Worm (Caenorhabditis elegans) whole organism, L3 larva: ENCODE results near the gene W06D11.2.

Experiments used
- R02D3.7 ChIP-seq: fragments of 150-350 bp; optimal IDR thresholded peaks from 2 replicates; lab custom pipeline; 2014; ENCODE audit warnings: missing biosample characterization, missing genetic modification characterization
- aly-2 ChIP-seq: fragments of 150-350 bp; optimal IDR thresholded peaks from 2 replicates; lab custom pipeline; 2014; ENCODE audit warnings: missing biosample characterization, missing genetic modification characterization
- ceh-16 ChIP-seq: sonication (generic microtip); optimal IDR thresholded peaks from 2 replicates; lab custom pipeline; 2017; ENCODE audit warnings: missing biosample characterization, missing genetic modification characterization
- ceh-28 ChIP-seq: fragments of 150-350 bp; optimal IDR thresholded peaks from 2 replicates; lab custom pipeline; 2014; ENCODE audit warnings: missing biosample characterization, missing genetic modification reagents, missing genetic modification characterization
- ceh-82 ChIP-seq: fragments of 150-350 bp; optimal IDR thresholded peaks from 2 replicates; lab custom pipeline; 2014; ENCODE audit warnings: missing biosample characterization, missing genetic modification characterization
- ceh-9 ChIP-seq: sonication (generic microtip); optimal IDR thresholded peaks from 2 replicates; lab custom pipeline; 2018; ENCODE audit warnings: missing biosample characterization, missing genetic modification characterization
- daf-12 ChIP-seq: fragments of 150-350 bp; optimal IDR thresholded peaks from 2 replicates; lab custom pipeline; 2014; ENCODE audit warnings: missing biosample characterization, missing genetic modification reagents, missing genetic modification characterization
- egl-27 ChIP-seq: sonication (generic microtip); optimal IDR thresholded peaks from 4 replicates; lab custom pipeline; 2017; ENCODE audit warnings: missing biosample characterization, missing genetic modification reagents, missing genetic modification characterization
- egl-5 ChIP-seq: fragments of 150-350 bp; optimal IDR thresholded peaks from 2 replicates; lab custom pipeline; 2017; ENCODE audit warnings: missing biosample characterization, missing genetic modification reagents, missing genetic modification characterization, inconsistent platforms
- elt-2 ChIP-seq: sonication (generic microtip); optimal IDR thresholded peaks from 2 replicates; lab custom pipeline; 2016; ENCODE audit warnings: missing genetic modification reagents, mild to moderate bottlenecking, missing genetic modification characterization, missing compliant biosample characterization
- elt-3 ChIP-seq, 3 experiments: fragments of 150-350 bp in 1 of 3; sonication (generic microtip) in 2 of 3; optimal IDR thresholded peaks; 2 replicates in 2 of 3; 4 replicates in 1 of 3; lab custom pipeline; 2014 to 2017; ENCODE audit warnings: missing biosample characterization in 3 of 3, missing genetic modification characterization in 3 of 3
- eor-1 ChIP-seq, 2 experiments: fragments of 150-350 bp; optimal IDR thresholded peaks; 2 replicates each; lab custom pipeline; 2014 to 2018; ENCODE audit warnings: missing biosample characterization in 2 of 2, missing genetic modification characterization in 2 of 2
- fkh-2 ChIP-seq: fragments of 150-350 bp; optimal IDR thresholded peaks from 2 replicates; lab custom pipeline; 2014; ENCODE audit warnings: missing biosample characterization, missing genetic modification reagents, missing genetic modification characterization
- fos-1 ChIP-seq: fragments of 150-350 bp; optimal IDR thresholded peaks from 2 replicates; lab custom pipeline; 2014; ENCODE audit warnings: missing biosample characterization, missing genetic modification characterization
- hmg-11 ChIP-seq: sonication (generic microtip); optimal IDR thresholded peaks from 2 replicates; lab custom pipeline; 2016; ENCODE audit warnings: missing genetic modification characterization, missing compliant biosample characterization
- jun-1 ChIP-seq: fragments of 150-350 bp; optimal IDR thresholded peaks from 2 replicates; lab custom pipeline; 2014; ENCODE audit warnings: missing biosample characterization, missing genetic modification reagents, missing genetic modification characterization
- lin-15B ChIP-seq: fragments of 150-350 bp; optimal IDR thresholded peaks from 2 replicates; lab custom pipeline; 2014; ENCODE audit warnings: missing biosample characterization, missing genetic modification characterization
- lin-39 ChIP-seq: fragments of 150-350 bp; optimal IDR thresholded peaks from 2 replicates; lab custom pipeline; 2018; ENCODE audit warnings: missing biosample characterization, missing genetic modification reagents, missing genetic modification characterization
- lsy-12 ChIP-seq: sonication (generic microtip); optimal IDR thresholded peaks from 2 replicates; lab custom pipeline; 2016; ENCODE audit warnings: mild to moderate bottlenecking, missing genetic modification characterization, missing compliant biosample characterization
- mdl-1 ChIP-seq: fragments of 150-350 bp; optimal IDR thresholded peaks from 2 replicates; lab custom pipeline; 2014; ENCODE audit warnings: missing biosample characterization, missing genetic modification characterization
- mml-1 ChIP-seq: fragments of 150-350 bp; sonication (generic microtip); optimal IDR thresholded peaks from 3 replicates; lab custom pipeline; 2014; ENCODE audit warnings: missing biosample characterization, missing genetic modification characterization
- nhr-11 ChIP-seq: fragments of 150-350 bp; optimal IDR thresholded peaks from 2 replicates; lab custom pipeline; 2014; ENCODE audit warnings: missing biosample characterization, missing genetic modification characterization
- nhr-25 ChIP-seq: sonication (generic microtip); optimal IDR thresholded peaks from 2 replicates; lab custom pipeline; 2017; ENCODE audit warnings: missing biosample characterization, missing genetic modification characterization
- nhr-28 ChIP-seq: fragments of 150-350 bp; optimal IDR thresholded peaks from 2 replicates; lab custom pipeline; 2014; ENCODE audit warnings: missing biosample characterization, missing genetic modification characterization
- nhr-43 ChIP-seq: sonication (generic microtip); optimal IDR thresholded peaks from 2 replicates; lab custom pipeline; 2016; ENCODE audit warnings: mild to moderate bottlenecking, missing genetic modification characterization, missing compliant biosample characterization; ENCODE audit not compliant: poor library complexity, severe bottlenecking
- nhr-67 ChIP-seq: fragments of 150-350 bp; optimal IDR thresholded peaks from 2 replicates; lab custom pipeline; 2014; ENCODE audit warnings: missing biosample characterization, missing genetic modification characterization
- pha-4 ChIP-seq: fragments of 150-350 bp; optimal IDR thresholded peaks from 2 replicates; lab custom pipeline; 2014; ENCODE audit warnings: missing biosample characterization, missing genetic modification reagents, missing genetic modification characterization
- sea-2 ChIP-seq: fragments of 150-350 bp; sonication (generic microtip); optimal IDR thresholded peaks from 4 replicates; lab custom pipeline; 2014; ENCODE audit warnings: missing biosample characterization, missing genetic modification reagents, missing genetic modification characterization
- skn-1 ChIP-seq: fragments of 150-350 bp; optimal IDR thresholded peaks from 2 replicates; lab custom pipeline; 2014; ENCODE audit warnings: missing biosample characterization, missing genetic modification characterization
- tbx-2 ChIP-seq: sonication (generic microtip); optimal IDR thresholded peaks from 2 replicates; lab custom pipeline; 2016; ENCODE audit warnings: mild to moderate bottlenecking, missing genetic modification characterization, missing compliant biosample characterization
- unc-39 ChIP-seq: sonication (generic microtip); optimal IDR thresholded peaks from 4 replicates; lab custom pipeline; 2017; ENCODE audit warnings: missing biosample characterization, missing genetic modification characterization
- unc-62 ChIP-seq: fragments of 150-350 bp; sonication (generic microtip); optimal IDR thresholded peaks from 4 replicates; lab custom pipeline; 2014; ENCODE audit warnings: missing biosample characterization, missing genetic modification reagents, missing genetic modification characterization
- ztf-4 ChIP-seq: fragments of 150-350 bp; optimal IDR thresholded peaks from 2 replicates; lab custom pipeline; 2014; ENCODE audit warnings: missing biosample characterization, missing genetic modification characterization

The W06D11.2 gene

DNA sequence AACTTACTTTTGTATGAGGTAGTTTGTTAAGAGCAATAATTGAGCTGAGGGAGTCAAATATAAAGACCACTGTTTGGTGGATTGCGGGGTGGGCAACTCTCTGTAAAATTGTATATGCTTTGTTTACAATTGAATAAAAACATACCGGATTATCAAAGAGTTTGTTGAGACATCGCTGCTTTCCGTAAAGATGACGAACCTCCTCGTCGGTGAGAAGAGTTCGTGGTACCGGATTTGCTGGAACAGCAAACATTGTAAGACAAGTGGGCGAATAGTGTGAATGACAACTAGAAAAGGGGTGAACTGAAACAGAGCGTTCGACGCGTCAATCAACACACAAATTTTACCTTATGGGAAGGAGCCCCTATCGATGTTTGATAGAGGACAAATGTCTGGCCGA lies at the start of gene W06D11.2:
TSS of gene W06D11.2 (minus strand) at position 339 of the 400 bp plus-strand sequence.
- TF ChIP-seq fos-1 (tag; lab: Kevin White, UChicago) = no peak
- TF ChIP-seq hmg-11 (tag; lab: Kevin White, UChicago) = no peak
- TF ChIP-seq unc-39 (tag; lab: Kevin White, UChicago) = no peak
- TF ChIP-seq sea-2 (GFP tag; lab: Kevin White, UChicago) = no peak
- no peak for TF ChIP-seq unc-62 (GFP tag; lab: Kevin White, UChicago)
- no peak for TF ChIP-seq fkh-2 (tag; lab: Kevin White, UChicago)
- TF ChIP-seq egl-27 (tag; lab: Kevin White, UChicago) = no peak
- TF ChIP-seq jun-1 (tag; lab: Kevin White, UChicago) = no peak
- no peak for TF ChIP-seq ceh-28
- no peak for TF ChIP-seq egl-5
- TF ChIP-seq R02D3.7 (tag; lab: Kevin White, UChicago) = no peak
- no peak for TF ChIP-seq ztf-4
- no peak for TF ChIP-seq ceh-16 (tag; lab: Kevin White, UChicago)
- TF ChIP-seq nhr-43 (tag; lab: Kevin White, UChicago) = no peak
- TF ChIP-seq ceh-82 (tag; lab: Kevin White, UChicago) = no peak
- no peak for TF ChIP-seq lin-15B (tag; lab: Kevin White, UChicago)
- TF ChIP-seq lin-39 (tag; lab: Kevin White, UChicago) = no peak
- no peak for TF ChIP-seq mdl-1 (tag; lab: Kevin White, UChicago)

DNA sequence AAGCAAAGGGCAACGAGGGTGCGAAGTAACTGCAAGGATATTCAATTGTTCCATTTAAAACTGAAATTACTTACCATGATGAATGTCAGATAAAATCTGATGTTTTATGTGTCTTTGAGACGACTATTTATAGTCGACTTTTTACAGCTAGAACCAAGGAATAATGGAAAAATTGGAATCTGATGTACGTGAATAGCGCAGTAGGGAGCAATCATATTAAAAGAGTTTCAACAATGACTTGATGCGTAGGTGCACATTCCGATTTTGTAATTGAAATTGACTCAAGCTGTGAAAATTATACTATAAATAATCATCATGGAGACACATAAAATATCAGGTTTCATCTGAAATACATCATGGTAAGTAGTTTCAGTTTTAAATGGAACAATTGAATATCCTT lies 46.7 kb upstream of the W06D11.2 start, which contains the start of the genes nspc-9 and nspc-10:
TSS of gene nspc-9 (minus strand) at position 101 of the 400 bp plus-strand sequence.
TSS of gene nspc-10 (plus strand) at position 331 of the 400 bp plus-strand sequence.
- no peak for TF ChIP-seq pha-4
- TF ChIP-seq elt-3 (tag; optimal IDR thresholded peaks at IDR 0.05; lab: Kevin White, UChicago) = no peak
- TF ChIP-seq nhr-11 (tag; lab: Kevin White, UChicago) = no peak
- no peak for TF ChIP-seq egl-27 (tag; lab: Kevin White, UChicago)
- TF ChIP-seq hmg-11 (tag; lab: Kevin White, UChicago) = no peak
- TF ChIP-seq nhr-67 (tag; lab: Kevin White, UChicago) = no peak
- TF ChIP-seq daf-12 (tag; lab: Kevin White, UChicago) = no peak
- TF ChIP-seq nhr-25 = no peak
- no peak for TF ChIP-seq mdl-1 (tag; lab: Kevin White, UChicago)
- TF ChIP-seq, all 47 proteins: peak for 0

DNA sequence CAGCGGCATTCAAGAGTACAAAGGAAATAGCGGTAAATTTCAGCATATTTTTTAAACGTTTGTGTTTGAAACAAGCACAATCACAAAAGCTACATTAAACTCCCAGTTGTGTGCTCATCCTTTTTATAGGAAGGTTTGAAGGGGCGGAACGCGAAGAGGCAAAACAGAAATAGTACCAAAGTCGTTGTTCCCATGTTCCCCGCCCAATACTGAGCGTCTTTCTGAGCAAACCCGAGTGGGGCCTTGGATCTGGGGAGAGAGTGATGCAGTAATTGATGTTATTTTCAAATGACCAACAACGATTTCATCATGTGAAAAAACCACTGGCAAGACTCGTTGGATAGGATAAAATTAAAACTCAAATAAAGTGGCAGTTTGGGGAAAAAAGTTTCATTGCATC lies 44.8 kb upstream of the W06D11.2 start, which contains the start of gene zig-2:
TSS of gene zig-2 (minus strand) at position 101 of the 400 bp plus-strand sequence.
- TF ChIP-seq unc-62 (GFP tag; lab: Kevin White, UChicago) (no peak), fkh-2 (tag; lab: Kevin White, UChicago) (no peak), ceh-9 (tag; lab: Kevin White, UChicago) (no peak), eor-1 (tag; optimal IDR thresholded peaks at IDR 0.05; lab: Kevin White, UChicago) (no peak), sea-2 (GFP tag; lab: Kevin White, UChicago) (no peak), ceh-16 (tag; lab: Kevin White, UChicago) (no peak), nhr-28 (no peak), lsy-12 (tag; lab: Kevin White, UChicago) (no peak), lin-39 (tag; lab: Kevin White, UChicago) (no peak), elt-2 (tag; lab: Kevin White, UChicago) (no peak), mml-1 (tag; lab: Kevin White, UChicago) (no peak), tbx-2 (tag; lab: Kevin White, UChicago) (no peak), unc-39 (tag; lab: Kevin White, UChicago) (no peak), ztf-4 (no peak), skn-1 (tag; lab: Kevin White, UChicago) (no peak), aly-2 (tag; lab: Kevin White, UChicago) (no peak)

DNA sequence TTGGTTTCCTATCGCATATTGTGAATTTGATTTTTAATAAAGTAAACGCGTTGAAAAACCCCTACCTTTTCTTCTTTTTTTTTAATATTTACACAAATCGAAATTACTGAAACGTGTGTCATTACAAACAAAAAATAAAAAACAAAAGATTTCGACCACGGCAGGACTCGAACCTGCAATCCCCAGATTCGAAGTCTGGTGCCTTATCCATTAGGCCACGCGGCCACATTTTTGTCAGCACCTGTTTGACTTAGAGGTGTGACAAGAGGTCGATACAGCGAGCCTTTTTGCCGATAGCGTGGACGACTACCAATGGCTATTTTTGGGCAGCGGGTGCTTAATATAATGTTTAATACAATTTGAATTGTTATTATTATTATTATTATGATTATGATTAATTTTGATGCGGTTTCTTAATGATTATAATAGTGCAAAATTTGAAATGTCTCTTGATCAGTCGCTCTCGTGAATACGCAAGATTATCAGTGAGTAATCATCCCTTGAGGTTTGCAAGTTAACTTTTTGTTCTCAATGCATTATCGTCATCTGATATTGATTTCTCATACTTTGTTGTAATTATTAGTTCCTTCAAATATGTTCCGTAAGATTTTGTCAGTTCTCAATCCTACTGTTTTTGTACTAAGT lies 41.4 kb upstream of the W06D11.2 start, which contains the start of gene srd-44:
TSS of gene srd-44 (plus strand) at position 595 of the 645 bp plus-strand sequence.
- TF ChIP-seq unc-62 (GFP tag; lab: Kevin White, UChicago) = no peak
- peak; percentile 10 for TF ChIP-seq nhr-43 (tag; lab: Kevin White, UChicago)
